Worm (Caenorhabditis elegans) whole organism, L1 larva: ENCODE measurements around the gene snx-6.
A peak's percentile ranks its signal among the peaks of the same experiment; 100 is the strongest.
"Not testable (repeated sequence)": the region's sequence is repeated elsewhere in the genome, so short reads cannot be mapped to it uniquely, and the experiment has no call there.

ENCODE experiments used
- C04F5.9 ChIP-seq: sonication (generic microtip); optimal IDR thresholded peaks from 2 replicates; lab custom pipeline; 2016; ENCODE audit warnings: missing genetic modification characterization, missing compliant biosample characterization
- C34B4.2 ChIP-seq: sonication (generic microtip); optimal IDR thresholded peaks from 2 replicates; lab custom pipeline; 2017; ENCODE audit warnings: mild to moderate bottlenecking, missing genetic modification characterization, missing compliant biosample characterization
- F16B12.6 ChIP-seq: fragments of 150-350 bp; optimal IDR thresholded peaks from 2 replicates; lab custom pipeline; 2014; ENCODE audit warnings: missing biosample characterization, missing genetic modification characterization
- aha-1 ChIP-seq: fragments of 150-350 bp; optimal IDR thresholded peaks from 2 replicates; lab custom pipeline; 2014; ENCODE audit warnings: missing biosample characterization, missing genetic modification characterization
- alr-1 ChIP-seq: fragments of 200-800 bp; sonication (Bioruptor generic); optimal IDR thresholded peaks from 2 replicates; lab custom pipeline; 2018; ENCODE audit warnings: borderline replicate concordance, mild to moderate bottlenecking, missing genetic modification characterization, missing compliant biosample characterization
- aly-2 ChIP-seq: fragments of 150-350 bp; optimal IDR thresholded peaks from 2 replicates; lab custom pipeline; 2014; ENCODE audit warnings: missing biosample characterization, missing genetic modification characterization
- ceh-63 ChIP-seq: fragments of 200-800 bp; sonication (Bioruptor generic); optimal IDR thresholded peaks from 2 replicates; lab custom pipeline; 2018; ENCODE audit warnings: mild to moderate bottlenecking, missing genetic modification characterization, missing compliant biosample characterization
- ceh-82 ChIP-seq, 3 experiments: fragments of 150-350 bp in 1 of 3; sonication (generic microtip) in 2 of 3; optimal IDR thresholded peaks; 2 replicates each; lab custom pipeline; 2014 to 2017; ENCODE audit warnings: missing biosample characterization in 3 of 3, missing genetic modification characterization in 3 of 3
- ceh-88 ChIP-seq: fragments of 200-800 bp; sonication (Bioruptor generic); IDR thresholded peaks from 2 replicates; pipeline ENCODE4 v1.3.6; 2022; ENCODE audit warnings: missing genetic modification characterization, missing compliant biosample characterization
- dpl-1 ChIP-seq, 3 experiments: fragments of 150-350 bp in 2 of 3; sonication (generic microtip) in 1 of 3; optimal IDR thresholded peaks; 2 replicates each; lab custom pipeline; 2014 to 2017; ENCODE audit warnings: missing biosample characterization in 3 of 3, missing genetic modification characterization in 3 of 3, missing genetic modification reagents in 3 of 3
- dsc-1 ChIP-seq: sonication (generic microtip); optimal IDR thresholded peaks from 2 replicates; lab custom pipeline; 2016; ENCODE audit warnings: mild to moderate bottlenecking, missing genetic modification characterization, missing compliant biosample characterization
- efl-1 ChIP-seq, 4 experiments: fragments of 150-350 bp; optimal IDR thresholded peaks in 3 of 4; peaks in 1 of 4; 1 replicate in 1 of 4; 2 replicates in 3 of 4; lab custom pipeline; 2014; ENCODE audit warnings: missing biosample characterization in 2 of 4, missing genetic modification characterization in 2 of 4, missing genetic modification reagents in 2 of 4
- egl-13 ChIP-seq: sonication (generic microtip); optimal IDR thresholded peaks from 2 replicates; lab custom pipeline; 2016; ENCODE audit warnings: missing genotype, missing genetic modification reagents, missing genetic modification characterization, missing compliant biosample characterization
- egl-27 ChIP-seq, 2 experiments: fragments of 150-350 bp in 1 of 2; sonication (generic microtip); optimal IDR thresholded peaks; 3 replicates each; lab custom pipeline; 2017 to 2018; ENCODE audit warnings: missing biosample characterization in 2 of 2, missing genetic modification characterization in 2 of 2, missing genetic modification reagents in 2 of 2
- fos-1 ChIP-seq: fragments of 150-350 bp; optimal IDR thresholded peaks from 2 replicates; lab custom pipeline; 2014; ENCODE audit warnings: missing biosample characterization, missing genetic modification characterization
- grh-1 ChIP-seq: fragments of 200-800 bp; sonication (Bioruptor generic); IDR thresholded peaks from 2 replicates; pipeline ENCODE4 v1.3.6; 2022; ENCODE audit warnings: missing genetic modification reagents, missing genetic modification characterization, missing compliant biosample characterization
- irx-1 ChIP-seq: sonication (generic microtip); optimal IDR thresholded peaks from 2 replicates; lab custom pipeline; 2016; ENCODE audit warnings: missing genetic modification characterization, missing compliant biosample characterization
- lin-14 ChIP-seq: fragments of 200-800 bp; sonication (Bioruptor generic); optimal IDR thresholded peaks from 2 replicates; lab custom pipeline; 2018; ENCODE audit warnings: mild to moderate bottlenecking, missing genetic modification characterization, moderate library complexity, missing compliant biosample characterization
- lin-15B ChIP-seq: fragments of 150-350 bp; sonication (generic microtip); optimal IDR thresholded peaks from 3 replicates; lab custom pipeline; 2014; ENCODE audit warnings: missing biosample characterization, missing genetic modification characterization
- lin-39 ChIP-seq: fragments of 150-350 bp; optimal IDR thresholded peaks from 2 replicates; lab custom pipeline; 2014; ENCODE audit warnings: missing biosample characterization, missing genetic modification reagents, missing genetic modification characterization
- mab-9 ChIP-seq: fragments of 200-800 bp; sonication (Bioruptor generic); IDR thresholded peaks from 2 replicates; pipeline ENCODE4 v1.3.6; 2022; ENCODE audit warnings: missing genetic modification reagents, missing genetic modification characterization, missing compliant biosample characterization
- mef-2 ChIP-seq: fragments of 150-350 bp; optimal IDR thresholded peaks from 2 replicates; lab custom pipeline; 2014; ENCODE audit warnings: missing biosample characterization, missing genetic modification characterization
- mep-1 ChIP-seq: fragments of 150-350 bp; optimal IDR thresholded peaks from 2 replicates; lab custom pipeline; 2014; ENCODE audit warnings: missing biosample characterization, missing genetic modification characterization
- nhr-12 ChIP-seq: sonication (generic microtip); optimal IDR thresholded peaks from 2 replicates; lab custom pipeline; 2017; ENCODE audit warnings: missing biosample characterization, missing genetic modification characterization
- nhr-19 ChIP-seq: fragments of 200-800 bp; sonication (Bioruptor generic); conservative IDR thresholded peaks from 2 replicates; pipeline ENCODE4 v1.3.6; 2022; ENCODE audit warnings: missing genetic modification characterization, missing compliant biosample characterization
- nhr-237 ChIP-seq: fragments of 150-350 bp; optimal IDR thresholded peaks from 2 replicates; lab custom pipeline; 2014; ENCODE audit warnings: missing biosample characterization, missing genetic modification characterization
- nhr-28 ChIP-seq: fragments of 150-350 bp; optimal IDR thresholded peaks from 2 replicates; lab custom pipeline; 2014; ENCODE audit warnings: missing biosample characterization, missing genetic modification characterization
- nhr-47 ChIP-seq: sonication (generic microtip); optimal IDR thresholded peaks from 2 replicates; lab custom pipeline; 2016; ENCODE audit warnings: mild to moderate bottlenecking, missing genetic modification characterization, moderate library complexity, missing compliant biosample characterization
- nhr-71 ChIP-seq: sonication (generic microtip); optimal IDR thresholded peaks from 2 replicates; lab custom pipeline; 2016; ENCODE audit warnings: mild to moderate bottlenecking, missing genetic modification characterization, moderate library complexity, missing compliant biosample characterization
- nhr-76 ChIP-seq: sonication (generic microtip); optimal IDR thresholded peaks from 2 replicates; lab custom pipeline; 2017; ENCODE audit warnings: missing biosample characterization, missing genetic modification characterization
- nhr-77 ChIP-seq: fragments of 150-350 bp; optimal IDR thresholded peaks from 2 replicates; lab custom pipeline; 2014; ENCODE audit warnings: missing biosample characterization, missing genetic modification characterization
- nhr-84 ChIP-seq: sonication (generic microtip); optimal IDR thresholded peaks from 2 replicates; lab custom pipeline; 2017; ENCODE audit warnings: missing biosample characterization, missing genetic modification characterization
- nhr-85 ChIP-seq: sonication (generic microtip); peaks from one replicate; lab custom pipeline; 2016; ENCODE audit warnings: missing genetic modification characterization, inconsistent platforms, missing compliant biosample characterization
- nhr-90 ChIP-seq: sonication (generic microtip); optimal IDR thresholded peaks from 2 replicates; lab custom pipeline; 2016; ENCODE audit warnings: mild to moderate bottlenecking, missing genetic modification characterization, missing compliant biosample characterization; ENCODE audit not compliant: poor library complexity
- pax-3 ChIP-seq: fragments of 200-800 bp; sonication (Bioruptor generic); optimal IDR thresholded peaks from 2 replicates; lab custom pipeline; 2018; ENCODE audit warnings: mild to moderate bottlenecking, missing genetic modification characterization, moderate library complexity, missing compliant biosample characterization
- rnt-1 ChIP-seq: sonication (generic microtip); optimal IDR thresholded peaks from 2 replicates; lab custom pipeline; 2016; ENCODE audit warnings: mild to moderate bottlenecking, missing genetic modification characterization, moderate library complexity, missing compliant biosample characterization
- skn-1 ChIP-seq: fragments of 150-350 bp; optimal IDR thresholded peaks from 2 replicates; lab custom pipeline; 2014; ENCODE audit warnings: missing biosample characterization, missing genetic modification characterization
- unc-62 ChIP-seq: fragments of 150-350 bp; optimal IDR thresholded peaks from 2 replicates; lab custom pipeline; 2014; ENCODE audit warnings: missing biosample characterization, missing genetic modification reagents, missing genetic modification characterization
- vab-15 ChIP-seq: sonication (generic microtip); optimal IDR thresholded peaks from 2 replicates; lab custom pipeline; 2017; ENCODE audit warnings: missing genotype, mild to moderate bottlenecking, missing genetic modification characterization, missing compliant biosample characterization
- xbp-1 ChIP-seq: sonication (generic microtip); optimal IDR thresholded peaks from 2 replicates; lab custom pipeline; 2016; ENCODE audit warnings: missing genetic modification characterization, missing compliant biosample characterization

Gene snx-6

DNA sequence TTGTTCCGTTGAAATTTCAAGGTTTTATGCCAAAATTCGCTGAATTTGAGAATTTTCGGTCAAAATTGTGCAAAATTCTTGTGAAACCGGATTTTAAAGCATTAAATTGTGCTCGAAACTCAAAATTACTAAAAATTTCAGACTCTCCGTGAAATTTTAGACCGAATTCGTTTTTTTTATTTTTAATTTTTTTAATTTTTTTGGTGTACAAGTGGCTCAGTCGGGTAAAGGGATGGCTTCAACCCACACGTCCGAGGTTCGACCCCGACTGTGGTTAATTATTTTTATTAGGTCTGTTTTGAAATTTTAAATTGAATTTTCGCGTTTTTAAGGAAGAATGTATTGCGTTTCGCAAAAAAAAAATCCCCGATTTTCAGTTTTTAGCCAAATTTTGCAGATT is 40.9 kb downstream of the snx-6 start:
- TF ChIP-seq nhr-84 (tag; lab: Kevin White, UChicago) (no peak), nhr-77 (tag; lab: Kevin White, UChicago) (no peak), nhr-85 (no peak), efl-1 (optimal IDR thresholded peaks at IDR 0.05; lab: Kevin White, UChicago) (no peak), efl-1 (GFP tag; optimal IDR thresholded peaks at IDR 0.05 in 1 of 2; lab: Kevin White, UChicago) (no peak), C34B4.2 (no peak), nhr-47 (tag; lab: Kevin White, UChicago) (no peak), ceh-63 (GFP tag; lab: Kevin White, UChicago) (no peak), rnt-1 (tag; lab: Kevin White, UChicago) (no peak), nhr-71 (no peak), xbp-1 (tag; lab: Kevin White, UChicago) (no peak), ceh-82 (tag; optimal IDR thresholded peaks at IDR 0.05; lab: Kevin White, UChicago) (no peak), nhr-90 (tag; lab: Kevin White, UChicago) (no peak), nhr-76 (no peak), aha-1 (tag; lab: Kevin White, UChicago) (no peak), nhr-237 (tag; lab: Kevin White, UChicago) (no peak), egl-27 (tag; optimal IDR thresholded peaks at IDR 0.05; lab: Kevin White, UChicago) (no peak), lin-14 (GFP tag; lab: Kevin White, UChicago) (no peak), vab-15 (no peak), alr-1 (no peak)

DNA sequence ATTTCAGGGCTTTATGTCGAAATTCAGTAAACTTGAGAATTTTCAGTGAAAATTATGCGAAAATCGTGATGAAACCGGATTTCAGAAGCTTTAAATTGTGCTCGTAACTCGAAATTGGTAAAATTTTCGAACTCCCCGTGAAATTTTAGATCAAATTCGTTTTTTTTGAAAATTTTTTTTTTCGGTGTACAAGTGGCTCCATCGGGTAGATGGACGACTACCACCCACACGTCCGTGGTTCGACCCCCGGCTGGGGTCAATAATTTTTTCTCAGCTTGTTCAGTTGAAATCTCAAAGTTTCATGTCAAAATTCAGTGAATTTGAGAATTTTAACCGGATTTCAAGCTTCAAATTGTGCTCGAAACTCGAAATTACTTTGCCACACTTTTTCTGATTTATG is 44.0 kb downstream of the snx-6 start:
- no peak for TF ChIP-seq efl-1 (optimal IDR thresholded peaks at IDR 0.05; lab: Kevin White, UChicago)
- peak in 1 of 2 experiments; percentile 86 for TF ChIP-seq efl-1 (GFP tag; optimal IDR thresholded peaks at IDR 0.05 in 1 of 2; lab: Kevin White, UChicago)
- no peak for TF ChIP-seq dpl-1 (GFP tag; optimal IDR thresholded peaks at IDR 0.05; lab: Kevin White, UChicago)

DNA sequence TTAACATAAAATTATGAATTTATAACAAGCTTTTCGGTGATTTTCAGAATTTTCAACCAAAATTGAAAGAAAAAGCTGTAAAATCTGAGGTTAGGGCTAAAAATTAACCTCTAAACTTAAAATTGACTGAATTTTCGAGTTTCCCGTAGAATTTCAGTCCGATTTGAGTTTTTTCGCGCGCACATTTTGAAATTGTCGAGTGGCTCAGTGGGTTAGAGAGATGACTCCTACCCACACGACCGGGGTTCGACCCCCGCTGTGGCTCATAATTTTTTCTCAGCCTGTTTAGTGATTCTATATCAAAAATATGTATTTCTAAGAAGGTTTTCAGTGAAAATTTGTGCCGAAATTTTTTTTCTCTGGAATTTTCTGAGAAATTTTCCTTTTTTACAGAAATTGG is 48.1 kb downstream of the snx-6 start:
- TF ChIP-seq efl-1 (optimal IDR thresholded peaks at IDR 0.05; lab: Kevin White, UChicago), result no peak
- peak in 1 of 2 experiments; percentile 69 for TF ChIP-seq efl-1 (GFP tag; optimal IDR thresholded peaks at IDR 0.05 in 1 of 2; lab: Kevin White, UChicago)
- no peak for TF ChIP-seq mep-1

- TF ChIP-seq nhr-28 (tag; lab: Kevin White, UChicago) (no peak), mef-2 (no peak), ceh-88 (GFP tag; lab: Robert Waterston, UW) (no peak), unc-62 (no peak), irx-1 (tag; lab: Kevin White, UChicago) (no peak)
Measured at ce11 chrV:17928128-17928527, 51.8 kb downstream of the snx-6 start.

- TF ChIP-seq F16B12.6 (tag; lab: Kevin White, UChicago) (peak; percentile 38), efl-1 (GFP tag; optimal IDR thresholded peaks at IDR 0.05 in 1 of 2; lab: Kevin White, UChicago) (peak in 1 of 2 experiments; percentile 20)
- not testable (repeated sequence) for TF ChIP-seq efl-1 (optimal IDR thresholded peaks at IDR 0.05; lab: Kevin White, UChicago)
- TF ChIP-seq, all 84 proteins: peak for 2; not testable (repeated sequence) for 82
Measured at ce11 chrV:17924095-17925000, 55.5 kb downstream of the snx-6 start, which contains the start of gene usp-50. TSS of gene usp-50 (plus strand) at chrV:17924916.

- TF ChIP-seq unc-62 (no peak), lin-15B (tag; lab: Kevin White, UChicago) (peak; percentile 76), nhr-19 (peak; percentile 80), dsc-1 (tag; lab: Kevin White, UChicago) (peak; percentile 80), lin-39 (tag; lab: Kevin White, UChicago) (peak; percentile 66), vab-15 (no peak), nhr-90 (tag; lab: Kevin White, UChicago) (peak; percentile 82), aly-2 (tag; lab: Kevin White, UChicago) (peak; percentile 96), nhr-28 (tag; lab: Kevin White, UChicago) (no peak), nhr-12 (tag; lab: Kevin White, UChicago) (no peak), egl-13 (tag; lab: Kevin White, UChicago) (peak; percentile 46), nhr-84 (tag; lab: Kevin White, UChicago) (no peak), mab-9 (GFP tag; lab: Robert Waterston, UW) (peak; percentile 57; the same call in 1 of the 2 replicates), C04F5.9 (tag; lab: Kevin White, UChicago) (peak; percentile 18), fos-1 (tag; lab: Kevin White, UChicago) (peak; percentile 42), skn-1 (tag; lab: Kevin White, UChicago) (peak; percentile 99), grh-1 (peak; percentile 82), pax-3 (tag; lab: Kevin White, UChicago) (no peak)
Measured at ce11 chrV:17921423-17921822, 58.5 kb downstream of the snx-6 start, which contains the start of gene E01B7.2. TSS of gene E01B7.2 (plus strand) at chrV:17921772.
